Fruit fly (Drosophila melanogaster) whole organism, pupa: ENCODE measurements around the gene CG32452.
"Not testable (repeated sequence)": the region's sequence is repeated elsewhere in the genome, so short reads cannot be mapped to it uniquely, and the experiment has no call there.

Source experiments
- CG10348 ChIP-seq: fragments of 200-800 bp; sonication (Bioruptor generic); IDR thresholded peaks from 2 replicates; pipeline ENCODE4 v1.3.6; 2022; ENCODE audit warnings: missing biosample characterization, missing genetic modification characterization
- CG12605 ChIP-seq: fragments of 200-800 bp; sonication (Bioruptor generic); IDR thresholded peaks from 2 replicates; pipeline ENCODE4 v1.3.6; 2022; ENCODE audit warnings: missing biosample characterization, missing genetic modification characterization
- CG13204 ChIP-seq: fragments of 200-800 bp; sonication (Bioruptor generic); optimal IDR thresholded peaks from 2 replicates; lab custom pipeline; 2018; ENCODE audit warnings: missing biosample characterization, mild to moderate bottlenecking, missing genetic modification characterization, moderate library complexity
- CG14655 ChIP-seq: fragments of 200-800 bp; sonication (Bioruptor generic); optimal IDR thresholded peaks from 3 replicates; lab custom pipeline; 2017; ENCODE audit warnings: mild to moderate bottlenecking, missing biosample characterization, missing genetic modification reagents, missing genetic modification characterization
- CG15710 ChIP-seq: fragments of 200-800 bp; sonication (Bioruptor generic); optimal IDR thresholded peaks from 2 replicates; lab custom pipeline; 2018; ENCODE audit warnings: missing biosample characterization, mild to moderate bottlenecking, missing genetic modification characterization, moderate library complexity
- CG17806 ChIP-seq: fragments of 200-800 bp; sonication (Bioruptor generic); optimal IDR thresholded peaks from 2 replicates; lab custom pipeline; 2018; ENCODE audit warnings: missing biosample characterization, mild to moderate bottlenecking, missing genetic modification characterization, moderate library complexity
- CG32121 ChIP-seq: fragments of 200-800 bp; sonication (Bioruptor generic); IDR thresholded peaks from 2 replicates; pipeline ENCODE4 v1.3.6; 2022; ENCODE audit warnings: missing biosample characterization, missing genetic modification characterization
- CG34367 ChIP-seq: fragments of 200-800 bp; sonication (Bioruptor generic); optimal IDR thresholded peaks from 2 replicates; lab custom pipeline; 2018; ENCODE audit warnings: missing biosample characterization, mild to moderate bottlenecking, missing genetic modification characterization
- CG4496 ChIP-seq: fragments of 200-800 bp; sonication (Bioruptor generic); IDR thresholded peaks from 3 replicates; pipeline ENCODE4 v1.3.6; 2022; ENCODE audit warnings: missing biosample characterization, missing genetic modification characterization
- CG8159 ChIP-seq: fragments of 200-800 bp; sonication (Bioruptor generic); optimal IDR thresholded peaks from 3 replicates; lab custom pipeline; 2018; ENCODE audit warnings: missing biosample characterization, mild to moderate bottlenecking, missing genetic modification characterization, moderate library complexity
- CG8301 ChIP-seq: fragments of 200-800 bp; sonication (Bioruptor generic); optimal IDR thresholded peaks from 2 replicates; lab custom pipeline; 2018; ENCODE audit warnings: missing biosample characterization, mild to moderate bottlenecking, missing genetic modification characterization
- CG9948 ChIP-seq: fragments of 200-800 bp; sonication (Bioruptor generic); optimal IDR thresholded peaks from 2 replicates; lab custom pipeline; 2018; ENCODE audit warnings: missing biosample characterization, mild to moderate bottlenecking, missing genetic modification characterization, moderate library complexity
- D1 ChIP-seq: fragments of 200-800 bp; sonication (Bioruptor generic); optimal IDR thresholded peaks from 2 replicates; lab custom pipeline; 2018; ENCODE audit warnings: missing biosample characterization, mild to moderate bottlenecking, missing genetic modification characterization, moderate library complexity
- EcR ChIP-seq: fragments of 200-800 bp; sonication (Bioruptor generic); optimal IDR thresholded peaks from 3 replicates; lab custom pipeline; 2019; ENCODE audit warnings: missing biosample characterization, missing genetic modification characterization, mild to moderate bottlenecking, moderate library complexity, missing genetic modification reagents
- Ets98B ChIP-seq: fragments of 200-800 bp; sonication (Bioruptor generic); IDR thresholded peaks from 2 replicates; pipeline ENCODE4 v1.3.6; 2022; ENCODE audit warnings: missing biosample characterization, missing genetic modification characterization
- Pif1A ChIP-seq: fragments of 200-800 bp; sonication (Bioruptor generic); optimal IDR thresholded peaks from 3 replicates; lab custom pipeline; 2016; ENCODE audit warnings: missing biosample characterization, missing genetic modification characterization
- Pif1B ChIP-seq: fragments of 200-800 bp; sonication (Bioruptor generic); optimal IDR thresholded peaks from 3 replicates; lab custom pipeline; 2016; ENCODE audit warnings: missing biosample characterization, missing genetic modification characterization
- Snoo ChIP-seq: fragments of 200-800 bp; sonication (Bioruptor generic); optimal IDR thresholded peaks from 3 replicates; lab custom pipeline; 2017; ENCODE audit warnings: missing biosample characterization, mild to moderate bottlenecking, missing genetic modification characterization, inconsistent platforms
- fd96Ca ChIP-seq: fragments of 200-800 bp; sonication (Bioruptor generic); IDR thresholded peaks from 3 replicates; pipeline ENCODE4 v1.3.6; 2022; ENCODE audit warnings: missing biosample characterization, missing genetic modification characterization
- gl ChIP-seq: fragments of 200-800 bp; sonication (Bioruptor generic); optimal IDR thresholded peaks from 2 replicates; lab custom pipeline; 2018; ENCODE audit warnings: missing biosample characterization, mild to moderate bottlenecking, missing genetic modification characterization
- rn ChIP-seq: fragments of 200-800 bp; sonication (Bioruptor generic); IDR thresholded peaks from 2 replicates; pipeline ENCODE4 v1.3.6; 2022; ENCODE audit warnings: missing biosample characterization, missing genetic modification characterization

Gene CG32452

DNA sequence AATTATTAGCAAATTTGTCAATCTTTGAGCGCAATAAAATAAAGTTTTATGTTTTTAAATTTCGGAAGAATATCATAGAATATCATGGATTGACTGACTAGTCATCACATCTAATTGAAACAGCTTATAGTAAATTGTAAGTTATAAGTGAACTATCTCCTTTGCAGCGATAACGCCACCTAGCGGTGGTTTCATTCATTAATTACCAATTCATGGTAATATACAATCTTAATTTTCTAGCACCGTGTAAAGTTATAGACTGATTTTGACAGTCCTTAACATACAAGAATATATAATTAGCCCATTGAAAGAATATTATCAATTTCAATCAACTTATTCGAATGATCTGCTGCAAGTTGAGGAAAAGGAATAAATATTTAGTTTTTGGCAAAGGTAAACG, 3.9 kb upstream of the CG32452 start:
- TF ChIP-seq EcR (no peak), CG34367 (no peak), CG13204 (no peak), CG17806 (tag; lab: Kevin White, UChicago) (no peak), gl (tag; lab: Kevin White, UChicago) (no peak), CG8301 (tag; lab: Kevin White, UChicago) (no peak), fd96Ca (no peak), CG4496 (GFP tag; lab: Robert Waterston, UW) (no peak), CG9948 (no peak), Ets98B (GFP tag; lab: Robert Waterston, UW) (no peak), rn (GFP tag; lab: Robert Waterston, UW) (no peak), Pif1B (GFP tag; lab: Kevin White, UChicago) (no peak), D1 (no peak), Pif1A (GFP tag; lab: Kevin White, UChicago) (no peak), CG12605 (GFP tag; lab: Robert Waterston, UW) (no peak), CG14655 (GFP tag; lab: Kevin White, UChicago) (no peak)

DNA sequence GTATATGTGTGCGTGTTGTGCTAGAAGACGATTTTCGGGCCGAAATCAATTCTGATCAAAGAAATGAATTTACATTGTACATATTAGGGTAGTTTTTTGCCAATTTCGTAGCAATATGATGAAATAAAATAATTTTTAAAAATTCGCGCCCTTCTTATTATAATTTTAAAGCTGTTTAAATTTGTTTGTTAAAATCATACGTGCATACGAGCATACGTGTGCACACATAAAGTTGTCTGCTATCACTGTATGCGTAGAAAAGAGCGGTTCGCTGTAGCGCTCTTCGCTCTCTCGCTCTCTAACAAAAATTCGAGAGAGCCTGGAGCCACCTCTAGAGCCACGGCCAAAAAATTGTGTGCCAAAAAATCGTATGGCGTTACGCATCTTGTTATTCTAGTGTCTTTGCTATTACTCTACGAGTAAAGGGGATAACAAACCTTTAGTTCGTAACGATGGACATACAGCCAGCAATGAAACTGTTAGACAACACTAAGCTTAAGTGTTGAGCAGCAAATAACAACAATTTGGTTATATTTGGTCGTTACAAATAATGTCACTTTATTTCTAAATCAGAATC, 3.3 kb downstream of the CG32452 start, which contains the start of gene mael:
Gene mael (plus strand): TSS at position 510 of the 577 bp plus-strand sequence.
- not testable (repeated sequence) for TF ChIP-seq CG10348 (GFP tag; lab: Robert Waterston, UW); fd96Ca; CG8301 (tag; lab: Kevin White, UChicago)

DNA sequence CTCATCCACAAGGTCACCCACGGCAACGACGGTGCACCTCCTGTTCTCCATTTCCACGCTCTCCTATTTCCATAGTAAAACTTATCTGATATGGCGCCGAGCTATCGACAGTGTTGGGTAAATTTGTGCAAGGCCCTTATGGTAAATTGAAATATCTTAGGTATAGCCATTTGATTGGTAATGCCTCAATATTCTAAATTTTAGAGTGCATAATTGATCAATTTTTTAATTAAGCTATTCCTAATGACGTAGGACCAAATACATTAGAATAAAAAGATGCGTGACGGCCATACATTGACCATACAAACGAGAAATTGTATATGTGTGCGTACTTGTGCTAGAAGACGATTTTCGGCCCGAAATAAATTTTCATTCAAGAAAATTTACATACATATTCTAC, 4.5 kb downstream of the CG32452 start, which contains the start of gene CG14451:
Gene CG14451 (minus strand): TSS at position 101 of the 400 bp plus-strand sequence.
- no peak for TF ChIP-seq CG15710 (tag; lab: Kevin White, UChicago)
- TF ChIP-seq Ets98B (GFP tag; lab: Robert Waterston, UW): no peak
- TF ChIP-seq CG32121: no peak
- no peak for TF ChIP-seq CG13204
- TF ChIP-seq CG8301 (tag; lab: Kevin White, UChicago): no peak
- TF ChIP-seq CG17806 (tag; lab: Kevin White, UChicago): no peak
- no peak for TF ChIP-seq CG9948
- TF ChIP-seq Pif1B (GFP tag; lab: Kevin White, UChicago): no peak
- TF ChIP-seq CG8159 (tag; lab: Kevin White, UChicago): no peak
- no peak for TF ChIP-seq fd96Ca
- no peak for TF ChIP-seq CG14655 (GFP tag; lab: Kevin White, UChicago)
- no peak for TF ChIP-seq CG12605 (GFP tag; lab: Robert Waterston, UW)
- TF ChIP-seq Snoo: no peak
- TF ChIP-seq CG4496 (GFP tag; lab: Robert Waterston, UW): no peak
- no peak for TF ChIP-seq Pif1A (GFP tag; lab: Kevin White, UChicago)
- no peak for TF ChIP-seq gl (tag; lab: Kevin White, UChicago)
- no peak for TF ChIP-seq D1
- no peak for TF ChIP-seq CG10348 (GFP tag; lab: Robert Waterston, UW)
- TF ChIP-seq CG34367: no peak
- TF ChIP-seq, all 21 proteins: peak for 0

- TF ChIP-seq CG4496 (GFP tag; lab: Robert Waterston, UW) (no peak), rn (GFP tag; lab: Robert Waterston, UW) (no peak), D1 (no peak), fd96Ca (no peak), EcR (no peak), CG13204 (no peak), CG12605 (GFP tag; lab: Robert Waterston, UW) (no peak), CG14655 (GFP tag; lab: Kevin White, UChicago) (no peak), CG8301 (tag; lab: Kevin White, UChicago) (no peak), CG9948 (no peak), gl (tag; lab: Kevin White, UChicago) (no peak), Pif1A (GFP tag; lab: Kevin White, UChicago) (no peak), Ets98B (GFP tag; lab: Robert Waterston, UW) (no peak), CG10348 (GFP tag; lab: Robert Waterston, UW) (no peak), CG8159 (tag; lab: Kevin White, UChicago) (no peak), Snoo (no peak), CG17806 (tag; lab: Kevin White, UChicago) (no peak), CG32121 (no peak), Pif1B (GFP tag; lab: Kevin White, UChicago) (no peak)
- TF ChIP-seq, all 21 proteins: peak for 0
Measured at dm6 chr3L:22724046-22724771, 6.7 kb downstream of the CG32452 start.

DNA sequence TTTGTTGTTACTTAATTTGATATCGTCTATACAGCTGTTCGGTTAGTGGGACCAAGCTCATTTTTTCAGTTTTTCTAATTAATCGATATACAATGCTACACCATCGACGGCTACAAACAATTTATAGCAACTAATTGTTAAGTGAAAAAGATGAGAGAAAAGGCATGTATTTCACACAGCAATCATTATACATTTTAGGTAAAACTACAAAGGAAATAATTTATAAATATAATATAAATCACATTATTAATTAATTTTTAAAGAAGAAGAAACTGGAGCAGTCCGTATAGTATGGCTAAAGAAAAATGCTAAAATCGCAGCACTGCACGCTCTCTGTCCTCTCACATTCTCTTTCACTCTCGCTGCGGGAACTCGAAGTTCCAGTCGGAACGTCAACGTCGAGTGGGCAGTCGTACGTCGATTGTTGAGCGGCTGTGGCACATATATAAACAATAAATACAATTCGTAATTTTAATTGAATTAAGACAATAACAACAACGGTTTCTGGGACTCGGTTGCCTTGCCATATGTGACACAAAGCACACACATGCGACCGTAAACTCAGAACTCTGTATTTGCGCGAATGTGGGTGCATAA, 10.3 kb downstream of the CG32452 start, which contains the start of the genes CG14450 and CG11367:
Gene CG14450 (minus strand): TSS at position 51 of the 597 bp plus-strand sequence.
Gene CG11367 (plus strand): TSS at position 373 of the 597 bp plus-strand sequence.
- TF ChIP-seq CG13204: peak; percentile 67
- no peak for TF ChIP-seq CG9948
- peak; percentile 18 for TF ChIP-seq EcR
- TF ChIP-seq CG32121: no peak
- peak; percentile 26; the same call in 1 of the 2 replicates for TF ChIP-seq Ets98B (GFP tag; lab: Robert Waterston, UW)
- TF ChIP-seq Pif1B (GFP tag; lab: Kevin White, UChicago): peak; percentile 55
- no peak for TF ChIP-seq Pif1A (GFP tag; lab: Kevin White, UChicago)
- TF ChIP-seq CG12605 (GFP tag; lab: Robert Waterston, UW): 0 out of 2 replicates have a peak, but pooled peaks have one; percentile 34
- TF ChIP-seq CG4496 (GFP tag; lab: Robert Waterston, UW): 0 out of 3 replicates have a peak, but pooled peaks have one; percentile 19
